Worm (Caenorhabditis elegans): Measurements from ENCODE around the gene C37H5.14.
A peak's percentile ranks its signal among the peaks of the same experiment; 100 is the strongest.

C37H5.14 gene

DNA sequence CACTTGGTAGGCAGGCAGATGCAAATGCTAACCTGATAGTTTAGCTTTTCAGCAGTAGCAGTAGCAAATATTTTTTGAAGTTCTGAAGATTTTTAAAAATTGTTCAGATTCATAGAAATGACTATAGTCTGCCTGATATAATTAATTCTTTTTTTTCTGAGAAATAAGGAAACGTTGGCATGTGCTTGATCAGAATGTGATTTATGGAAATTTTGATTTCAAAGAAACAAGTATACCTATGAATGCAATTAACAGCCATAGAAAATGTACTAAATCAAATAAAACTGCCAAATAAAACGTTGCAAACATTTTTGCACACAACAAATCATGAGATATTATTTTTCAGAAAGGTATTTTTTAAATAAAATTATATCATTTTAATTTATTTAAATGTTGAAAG is 36.5 kb upstream of the C37H5.14 start:
- TF ChIP-seq nhr-11 (tag; optimal IDR thresholded peaks at IDR 0.05) (peak; percentile 56), nhr-23 (tag; optimal IDR thresholded peaks at IDR 0.05) (no peak)

DNA sequence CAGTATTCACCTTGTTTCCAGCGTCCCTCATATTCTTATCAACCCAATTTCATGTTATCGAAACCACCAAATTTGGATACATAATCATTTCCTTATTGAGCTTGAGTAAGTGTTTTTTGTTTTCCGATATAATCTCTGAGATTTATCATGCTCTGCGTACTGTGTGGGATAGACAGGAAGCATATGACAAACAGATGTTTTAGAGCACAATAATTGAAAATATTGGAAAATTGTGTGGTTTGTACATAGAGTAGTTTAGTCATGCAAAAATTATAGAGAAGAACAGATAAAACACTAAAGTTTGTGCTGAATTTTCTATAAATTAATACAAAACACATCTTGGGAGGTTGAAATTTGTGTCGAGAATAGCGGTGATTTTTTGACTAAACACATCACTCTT is 34.5 kb upstream of the C37H5.14 start:
- TF ChIP-seq ZK546.5 (tag; optimal IDR thresholded peaks at IDR 0.05) (no peak), ceh-28 (tag; optimal IDR thresholded peaks at IDR 0.05) (no peak), nhr-77 (tag; optimal IDR thresholded peaks at IDR 0.05) (no peak), nhr-67 (tag; optimal IDR thresholded peaks at IDR 0.05) (no peak), hmg-11 (tag; optimal IDR thresholded peaks at IDR 0.05) (no peak), nhr-25 (tag; optimal IDR thresholded peaks at IDR 0.05) (no peak), skn-1 (tag; optimal IDR thresholded peaks at IDR 0.05) (no peak), unc-39 (tag; optimal IDR thresholded peaks at IDR 0.05) (no peak), ceh-9 (tag; optimal IDR thresholded peaks at IDR 0.05) (no peak), nhr-76 (tag; optimal IDR thresholded peaks at IDR 0.05) (no peak), nhr-23 (tag; optimal IDR thresholded peaks at IDR 0.05) (no peak), fkh-2 (tag; optimal IDR thresholded peaks at IDR 0.05) (no peak)

- TF ChIP-seq lsy-12 (tag; optimal IDR thresholded peaks at IDR 0.05) = no peak
- no peak for TF ChIP-seq lin-39 (tag; optimal IDR thresholded peaks at IDR 0.05)
- no peak for TF ChIP-seq ama-1 (optimal IDR thresholded peaks at IDR 0.05)
- TF ChIP-seq nhr-67 (tag; optimal IDR thresholded peaks at IDR 0.05) = no peak
- no peak for TF ChIP-seq sea-2 (GFP tag; optimal IDR thresholded peaks at IDR 0.05)
- no peak for TF ChIP-seq R02D3.7 (tag; optimal IDR thresholded peaks at IDR 0.05)
- no peak for TF ChIP-seq nhr-76 (tag; optimal IDR thresholded peaks at IDR 0.05)
- TF ChIP-seq nhr-43 (tag; optimal IDR thresholded peaks at IDR 0.05; ENCODE audit: poor library complexity, severe bottlenecking) = no peak
- no peak for TF ChIP-seq nhr-11 (tag; optimal IDR thresholded peaks at IDR 0.05)
- no peak for TF ChIP-seq elt-3 (tag; optimal IDR thresholded peaks at IDR 0.05)
Measured at ce11 chrV:4867535-4867934, 33.4 kb upstream of the C37H5.14 start.

ce11 chrV:4865364-4865763 is 31.2 kb upstream of the C37H5.14 start, which contains the start of gene srd-32:
TSS of gene srd-32 (plus strand) at chrV:4865664.
- no peak for TF ChIP-seq jun-1 (tag; optimal IDR thresholded peaks at IDR 0.05)
- TF ChIP-seq elt-1 (tag; optimal IDR thresholded peaks at IDR 0.05) = no peak
- no peak for TF ChIP-seq lin-39 (tag; optimal IDR thresholded peaks at IDR 0.05)
- no peak for TF ChIP-seq lin-15B (tag; optimal IDR thresholded peaks at IDR 0.05)
- no peak for TF ChIP-seq ZK546.5 (tag; optimal IDR thresholded peaks at IDR 0.05)
- no peak for TF ChIP-seq pqm-1 (tag; optimal IDR thresholded peaks at IDR 0.05)
- no peak for TF ChIP-seq ztf-4 (tag; optimal IDR thresholded peaks at IDR 0.05)
- TF ChIP-seq sea-2 (GFP tag; optimal IDR thresholded peaks at IDR 0.05) = no peak
- TF ChIP-seq nhr-76 (tag; optimal IDR thresholded peaks at IDR 0.05) = no peak
- no peak for TF ChIP-seq ceh-16 (tag; optimal IDR thresholded peaks at IDR 0.05)
- TF ChIP-seq unc-39 (tag; optimal IDR thresholded peaks at IDR 0.05) = no peak
- no peak for TF ChIP-seq nhr-43 (tag; optimal IDR thresholded peaks at IDR 0.05; ENCODE audit: poor library complexity, severe bottlenecking)
- no peak for TF ChIP-seq fkh-10 (GFP tag; optimal IDR thresholded peaks at IDR 0.05)
- no peak for TF ChIP-seq nhr-28 (tag; optimal IDR thresholded peaks at IDR 0.05)
- no peak for TF ChIP-seq ceh-82 (tag; optimal IDR thresholded peaks at IDR 0.05)
- no peak for TF ChIP-seq nhr-67 (tag; optimal IDR thresholded peaks at IDR 0.05)
- no peak for TF ChIP-seq ama-1 (optimal IDR thresholded peaks at IDR 0.05)

DNA sequence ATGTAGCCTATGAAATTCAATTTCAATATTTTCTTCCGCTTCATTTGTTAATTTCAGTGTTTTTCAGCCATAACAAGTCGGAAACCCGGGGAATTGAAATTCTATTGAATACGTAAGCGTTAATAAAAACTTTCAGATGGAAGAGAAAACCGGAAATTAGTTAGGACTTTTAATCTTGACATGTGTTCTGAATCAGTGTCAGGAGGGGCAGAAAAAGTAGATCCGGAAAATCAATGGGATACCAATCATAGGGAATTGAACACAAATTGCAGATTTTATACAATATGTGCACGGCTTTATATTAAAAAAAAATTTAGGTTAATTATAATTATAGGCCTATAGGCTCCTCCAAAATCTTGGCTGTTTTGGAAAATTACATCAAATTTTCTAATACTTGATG is 30.2 kb upstream of the C37H5.14 start:
- TF ChIP-seq ceh-28 (tag; optimal IDR thresholded peaks at IDR 0.05) = no peak
- no peak for TF ChIP-seq ceh-82 (tag; optimal IDR thresholded peaks at IDR 0.05)
- TF ChIP-seq nhr-77 (tag; optimal IDR thresholded peaks at IDR 0.05) = no peak
- TF ChIP-seq egl-5 (tag; optimal IDR thresholded peaks at IDR 0.05) = no peak
- no peak for TF ChIP-seq ceh-16 (tag; optimal IDR thresholded peaks at IDR 0.05)
- no peak for TF ChIP-seq skn-1 (tag; optimal IDR thresholded peaks at IDR 0.05)
- TF ChIP-seq nhr-237 (tag; optimal IDR thresholded peaks at IDR 0.05) = no peak
- TF ChIP-seq jun-1 (tag; optimal IDR thresholded peaks at IDR 0.05) = no peak
- TF ChIP-seq daf-12 (tag; optimal IDR thresholded peaks at IDR 0.05) = no peak
- TF ChIP-seq egl-27 (tag; optimal IDR thresholded peaks at IDR 0.05) = no peak
- no peak for TF ChIP-seq nhr-23 (tag; optimal IDR thresholded peaks at IDR 0.05)
- TF ChIP-seq elt-3 (tag; optimal IDR thresholded peaks at IDR 0.05) = no peak
- TF ChIP-seq ZK546.5 (tag; optimal IDR thresholded peaks at IDR 0.05) = no peak
- TF ChIP-seq elt-2 (tag; optimal IDR thresholded peaks at IDR 0.05) = no peak
- TF ChIP-seq mdl-1 (tag; optimal IDR thresholded peaks at IDR 0.05) = no peak
- no peak for TF ChIP-seq zag-1 (tag; optimal IDR thresholded peaks at IDR 0.05)
- no peak for TF ChIP-seq fos-1 (tag; optimal IDR thresholded peaks at IDR 0.05)
- no peak for TF ChIP-seq ceh-9 (tag; optimal IDR thresholded peaks at IDR 0.05)
- TF ChIP-seq nhr-12 (tag; optimal IDR thresholded peaks at IDR 0.05) = no peak

Data from whole organism, L3 larva.